Worm (Caenorhabditis elegans) whole organism, L4 larva: ENCODE results near the gene zag-1.

ENCODE experiments used
- F37D6.2 ChIP-seq: sonication (generic microtip); optimal IDR thresholded peaks from 2 replicates; lab custom pipeline; 2016; ENCODE audit warnings: mild to moderate bottlenecking, missing genetic modification characterization, missing compliant biosample characterization
- F44E2.7 ChIP-seq: fragments of 200-800 bp; sonication (Bioruptor generic); IDR thresholded peaks from 2 replicates; pipeline ENCODE4 v2.1.2; 2022; ENCODE audit warnings: missing genetic modification characterization, missing compliant biosample characterization
- F49E8.2 ChIP-seq: sonication (generic microtip); optimal IDR thresholded peaks from 2 replicates; lab custom pipeline; 2016; ENCODE audit warnings: missing compliant biosample characterization, mild to moderate bottlenecking, missing genetic modification characterization, borderline replicate concordance
- aly-2 ChIP-seq: sonication (generic microtip); optimal IDR thresholded peaks from 2 replicates; lab custom pipeline; 2018; ENCODE audit warnings: missing biosample characterization, missing genetic modification characterization
- ama-1 ChIP-seq: fragments of 150-350 bp; optimal IDR thresholded peaks from 2 replicates; lab custom pipeline; 2014; ENCODE audit warnings: inconsistent platforms, mixed read lengths
- dpl-1 ChIP-seq: fragments of 150-350 bp; optimal IDR thresholded peaks from 2 replicates; lab custom pipeline; 2014; ENCODE audit warnings: missing biosample characterization, missing genetic modification reagents, missing genetic modification characterization
- egl-43 ChIP-seq: fragments of 200-800 bp; sonication (Bioruptor generic); IDR thresholded peaks from 2 replicates; pipeline ENCODE4 v1.3.6; 2022; ENCODE audit warnings: missing genetic modification reagents, missing genetic modification characterization, missing compliant biosample characterization
- nhr-237 ChIP-seq: sonication (generic microtip); optimal IDR thresholded peaks from 2 replicates; lab custom pipeline; 2017; ENCODE audit warnings: missing biosample characterization, missing genetic modification characterization
- nhr-6 ChIP-seq: fragments of 150-350 bp; optimal IDR thresholded peaks from 2 replicates; lab custom pipeline; 2014; ENCODE audit warnings: missing biosample characterization, missing genetic modification characterization
- pha-4 ChIP-seq, 2 experiments: fragments of 150-350 bp in 1 of 2; fragments of 200-800 bp in 1 of 2; sonication (Bioruptor generic) in 1 of 2; IDR thresholded peaks in 1 of 2; optimal IDR thresholded peaks in 1 of 2; 2 replicates each; pipeline versions ENCODE4 v1.3.6 to Lab custom; 2014 to 2022; ENCODE audit warnings: missing genetic modification characterization in 2 of 2, missing genetic modification reagents in 2 of 2, missing biosample characterization in 1 of 2, missing compliant biosample characterization in 1 of 2
- pqm-1 ChIP-seq: sonication (generic microtip); optimal IDR thresholded peaks from 2 replicates; lab custom pipeline; 2017; ENCODE audit warnings: missing biosample characterization, missing genetic modification characterization
- sdz-12 ChIP-seq: fragments of 200-800 bp; sonication (Bioruptor generic); optimal IDR thresholded peaks from 2 replicates; lab custom pipeline; 2018; ENCODE audit warnings: mild to moderate bottlenecking, missing genetic modification characterization, missing compliant biosample characterization
- snpc-4 ChIP-seq: fragments of 150-350 bp; optimal IDR thresholded peaks from 2 replicates; lab custom pipeline; 2014; ENCODE audit warnings: missing biosample characterization, missing genetic modification characterization

DNA sequence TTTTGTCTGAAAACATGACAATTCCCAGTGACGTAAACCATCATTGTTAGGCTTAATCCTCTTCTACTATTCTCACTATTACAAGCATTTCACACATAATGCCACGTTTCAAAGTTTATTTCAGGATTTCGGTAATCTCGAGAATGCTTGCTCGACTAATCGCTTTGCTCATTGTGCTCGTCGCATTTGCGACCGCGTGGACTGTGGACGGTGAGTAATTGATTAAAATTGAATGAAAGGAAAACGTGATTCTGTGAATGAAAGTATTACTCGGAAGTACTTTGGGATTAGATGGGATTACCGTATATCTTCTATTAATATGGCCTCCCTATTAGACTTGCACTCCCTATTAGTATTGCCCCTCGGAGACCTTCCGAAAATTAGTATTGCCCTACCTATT is 21.9 kb upstream of the zag-1 start:
- TF ChIP-seq F44E2.7 (GFP tag; lab: Robert Waterston, UW) (no peak), nhr-6 (no peak), pha-4 (GFP tag; IDR thresholded peaks at IDR 0.05; lab: Robert Waterston, UW) (no peak), pha-4 (tag; optimal IDR thresholded peaks at IDR 0.05; lab: Kevin White, UChicago) (no peak), F49E8.2 (tag; lab: Kevin White, UChicago) (no peak), aly-2 (tag; lab: Kevin White, UChicago) (no peak), snpc-4 (tag; lab: Kevin White, UChicago) (no peak), ama-1 (lab: Kevin White, UChicago) (no peak), pqm-1 (tag; lab: Kevin White, UChicago) (no peak), F37D6.2 (no peak), egl-43 (GFP tag; lab: Robert Waterston, UW) (no peak), dpl-1 (GFP tag; lab: Kevin White, UChicago) (no peak), nhr-237 (tag; lab: Kevin White, UChicago) (no peak), sdz-12 (GFP tag; lab: Kevin White, UChicago) (no peak)
